Worm (Caenorhabditis elegans) whole organism, L4 larva: ENCODE results near the gene skr-14.

ENCODE experiments used
- Y105C5A.15 ChIP-seq: fragments of 200-800 bp; sonication (Bioruptor generic); IDR thresholded peaks from 2 replicates; pipeline ENCODE4 v1.3.6; 2022; ENCODE audit warnings: missing genetic modification characterization, missing compliant biosample characterization
- ceh-82 ChIP-seq: sonication (generic microtip); optimal IDR thresholded peaks from 2 replicates; lab custom pipeline; 2017; ENCODE audit warnings: missing biosample characterization, missing genetic modification characterization
- ces-1 ChIP-seq: fragments of 150-350 bp; sonication (generic microtip); optimal IDR thresholded peaks from 4 replicates; lab custom pipeline; 2014; ENCODE audit warnings: missing biosample characterization, missing genetic modification reagents, missing genetic modification characterization
- dpl-1 ChIP-seq: fragments of 150-350 bp; optimal IDR thresholded peaks from 2 replicates; lab custom pipeline; 2014; ENCODE audit warnings: missing biosample characterization, missing genetic modification reagents, missing genetic modification characterization
- gei-8 ChIP-seq: fragments of 200-800 bp; sonication (Bioruptor generic); optimal IDR thresholded peaks from 2 replicates; lab custom pipeline; 2018; ENCODE audit warnings: mild to moderate bottlenecking, missing genetic modification characterization, missing compliant biosample characterization
- lin-15B ChIP-seq: fragments of 150-350 bp; sonication (generic microtip); optimal IDR thresholded peaks from 3 replicates; lab custom pipeline; 2014; ENCODE audit warnings: missing biosample characterization, missing genetic modification characterization
- mdt-29 ChIP-seq: fragments of 200-800 bp; sonication (Bioruptor generic); IDR thresholded peaks from 2 replicates; pipeline ENCODE4 v1.3.6; 2022; ENCODE audit warnings: missing genetic modification reagents, missing genetic modification characterization, missing compliant biosample characterization
- saeg-2 ChIP-seq: fragments of 200-800 bp; sonication (Bioruptor generic); IDR thresholded peaks from 2 replicates; pipeline ENCODE4 v1.3.6; 2022; ENCODE audit warnings: missing genetic modification reagents, missing genetic modification characterization, missing compliant biosample characterization
- skn-1 ChIP-seq: fragments of 150-350 bp; optimal IDR thresholded peaks from 2 replicates; lab custom pipeline; 2014; ENCODE audit warnings: missing biosample characterization, missing genetic modification characterization

DNA sequence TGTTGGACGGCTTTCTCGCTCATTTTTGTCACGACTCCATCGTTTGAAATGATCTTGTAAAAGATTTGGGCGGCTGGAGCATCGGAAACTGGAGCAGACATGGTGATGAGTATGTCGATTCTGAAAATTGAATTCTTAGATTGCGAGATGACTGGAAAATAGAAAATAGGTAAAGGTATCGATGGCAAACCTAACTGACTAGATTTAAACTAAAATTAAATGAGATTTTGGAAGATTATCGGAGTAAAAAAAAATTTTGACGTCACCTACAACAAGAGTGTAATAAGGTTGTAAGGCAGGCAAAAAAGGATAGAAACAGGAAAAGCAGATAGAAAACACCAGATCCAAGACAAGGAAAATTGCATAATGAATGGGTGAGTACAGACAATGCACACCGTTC lies at the start of gene skr-14:
- TF ChIP-seq ceh-82 (tag; lab: Kevin White, UChicago) (no peak), mdt-29 (GFP tag; lab: Robert Waterston, UW) (no peak), dpl-1 (GFP tag; lab: Kevin White, UChicago) (no peak), lin-15B (tag; lab: Kevin White, UChicago) (no peak), saeg-2 (no peak), gei-8 (GFP tag; lab: Kevin White, UChicago) (no peak), ces-1 (GFP tag; lab: Kevin White, UChicago) (no peak), skn-1 (no peak), Y105C5A.15 (no peak)
